Fruit fly (Drosophila melanogaster) whole organism, pupa: ENCODE measurements around the gene Gr98c.

Experiments used
- fd96Ca ChIP-seq: fragments of 200-800 bp; sonication (Bioruptor generic); IDR thresholded peaks from 3 replicates; pipeline ENCODE4 v1.3.6; 2022; ENCODE audit warnings: missing biosample characterization, missing genetic modification characterization
- rn ChIP-seq: fragments of 200-800 bp; sonication (Bioruptor generic); IDR thresholded peaks from 2 replicates; pipeline ENCODE4 v1.3.6; 2022; ENCODE audit warnings: missing biosample characterization, missing genetic modification characterization

dm6 chr3R:27545752-27546151 is 1.5 kb downstream of the Gr98c start, which contains the start of gene Gr98d:
- no peak for TF ChIP-seq rn
- TF ChIP-seq fd96Ca, result no peak
